Worm (Caenorhabditis elegans): ENCODE measurements around the gene klp-11.

DNA sequence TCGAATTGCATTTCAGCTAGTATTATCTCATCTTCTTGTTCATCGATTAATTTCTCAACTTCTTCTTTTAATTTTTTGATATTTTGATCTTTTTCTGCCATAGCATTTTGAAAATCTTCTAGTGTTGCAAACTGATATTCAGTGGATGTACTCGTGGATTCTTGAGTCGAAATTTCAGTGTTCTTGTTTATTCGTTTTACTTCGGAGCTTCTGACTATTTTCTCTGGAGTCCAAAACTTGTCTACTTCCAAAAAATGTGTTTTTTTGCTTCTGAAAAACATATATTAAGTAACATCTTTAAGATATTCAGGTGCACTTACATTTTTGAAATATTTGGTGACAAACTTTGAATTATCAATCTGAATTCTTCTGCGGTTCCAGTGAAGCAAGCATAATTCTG lies 7.7 kb upstream of the klp-11 start, which contains the start of gene F20C5.5:
- TF ChIP-seq skn-1 (tag; optimal IDR thresholded peaks at IDR 0.05) (no peak), F26F4.8 (GFP tag; conservative IDR thresholded peaks at IDR 0.05) (no peak), ZK546.5 (tag; optimal IDR thresholded peaks at IDR 0.05) (no peak), unc-62 (GFP tag; optimal IDR thresholded peaks at IDR 0.05 in 1 of 2) (no peak), unc-62 (tag; optimal IDR thresholded peaks at IDR 0.05) (no peak), ama-1 (optimal IDR thresholded peaks at IDR 0.05) (no peak), nhr-11 (tag; optimal IDR thresholded peaks at IDR 0.05) (no peak)

Measured in whole organism, L4 larva.